Fruit fly (Drosophila melanogaster): Measurements from ENCODE around the gene TfIIEbeta.

Gene TfIIEbeta

DNA sequence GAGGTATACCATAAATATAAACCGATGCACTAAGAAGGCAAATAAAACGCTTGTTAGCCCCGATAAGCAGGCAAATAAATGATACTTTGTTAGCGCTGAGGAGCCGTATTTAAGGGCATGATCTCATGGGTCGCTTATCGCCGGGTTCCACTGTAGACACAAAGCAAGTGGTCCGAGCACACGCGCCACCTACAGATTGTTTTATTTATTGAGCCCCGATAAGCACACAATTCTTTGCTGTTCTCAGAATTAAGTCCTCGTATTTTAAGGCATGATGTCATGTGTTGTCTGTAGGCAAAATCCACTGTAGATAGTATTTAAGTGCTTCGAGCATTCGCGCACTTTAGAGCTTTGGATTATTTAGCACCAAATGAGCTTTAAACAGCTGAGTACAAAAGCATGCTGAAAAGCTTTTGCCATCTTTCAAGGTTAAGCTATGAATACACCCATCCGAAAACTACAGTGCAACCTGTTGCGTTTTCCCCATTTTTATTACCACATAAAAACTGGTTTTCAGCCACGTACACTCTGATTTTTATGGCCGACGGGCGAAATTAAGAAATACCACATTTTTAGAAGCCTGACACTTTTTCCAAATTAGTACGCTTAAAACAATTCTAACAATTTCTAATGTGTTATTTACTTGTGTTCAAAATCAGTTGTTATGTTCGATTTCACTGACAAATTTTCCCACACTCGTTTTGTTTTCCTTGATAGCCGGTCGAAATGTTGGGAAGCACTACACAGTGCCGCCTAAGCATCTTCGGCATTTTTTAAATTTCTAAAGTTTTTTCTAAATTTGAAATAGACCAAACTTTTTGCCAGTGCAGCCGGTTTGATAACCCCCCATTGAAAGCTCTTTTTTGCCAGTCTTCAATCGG, 47.2 kb upstream of the TfIIEbeta start, which contains the start of gene Sqor (continued):
- TF ChIP-seq fd64A (GFP tag; optimal IDR thresholded peaks at IDR 0.05), result no peak
- TF ChIP-seq chinmo (GFP tag; IDR thresholded peaks at IDR 0.05; ENCODE audit: partially characterized antibody), result peak; percentile 61; the same call in 2 of the 4 replicates
- peak; percentile 83 for TF ChIP-seq CG1233 (GFP tag; optimal IDR thresholded peaks at IDR 0.05)
- peak; percentile 52 for TF ChIP-seq NC2α (GFP tag; optimal IDR thresholded peaks at IDR 0.05)
- TF ChIP-seq Kr (GFP tag; optimal IDR thresholded peaks at IDR 0.05), result no peak
- TF ChIP-seq D19B (GFP tag; optimal IDR thresholded peaks at IDR 0.05), result peak; percentile 82
- TF ChIP-seq CG18262 (tag; optimal IDR thresholded peaks at IDR 0.05), result peak; percentile 80
- TF ChIP-seq CG1529 (GFP tag; optimal IDR thresholded peaks at IDR 0.05), result peak; percentile 69
- no peak for TF ChIP-seq vnd (GFP tag; IDR thresholded peaks at IDR 0.05; ENCODE audit: partially characterized antibody)
- peak; percentile 81 for TF ChIP-seq CG12219 (GFP tag; optimal IDR thresholded peaks at IDR 0.05)
- TF ChIP-seq Dip2 (GFP tag; IDR thresholded peaks at IDR 0.05), result peak; percentile 35; the same call in 1 of the 2 replicates
- TF ChIP-seq CG30403 (GFP tag; optimal IDR thresholded peaks at IDR 0.05), result peak; percentile 91
- TF ChIP-seq Abd-B (GFP tag; optimal IDR thresholded peaks at IDR 0.05), result peak; percentile 90
- TF ChIP-seq grau (tag; optimal IDR thresholded peaks at IDR 0.05), result peak; percentile 99
- peak; percentile 80 for TF ChIP-seq ci (GFP tag; IDR thresholded peaks at IDR 0.05)
- peak; percentile 53 for TF ChIP-seq CG17802 (tag; optimal IDR thresholded peaks at IDR 0.05)
- TF ChIP-seq crp (GFP tag; optimal IDR thresholded peaks at IDR 0.05), result peak in 1 of 2 experiments; percentile 80
- peak; percentile 87 for TF ChIP-seq Fer3 (tag; optimal IDR thresholded peaks at IDR 0.05)
- TF ChIP-seq MESR4 (GFP tag; optimal IDR thresholded peaks at IDR 0.05), result no peak
- TF ChIP-seq Scr (GFP tag; IDR thresholded peaks at IDR 0.05; ENCODE audit: partially characterized antibody), result peak; percentile 39; the same call in 1 of the 2 replicates
- TF ChIP-seq CG14965 (GFP tag; optimal IDR thresholded peaks at IDR 0.05; ENCODE audit: borderline replicate concordance), result peak; percentile 41
- peak; percentile 87 for TF ChIP-seq CG11456 (GFP tag; IDR thresholded peaks at IDR 0.05)
- TF ChIP-seq Gug (GFP tag; IDR thresholded peaks at IDR 0.05), result peak; percentile 73; the same call in 3 of the 4 replicates
- peak; percentile 91 for TF ChIP-seq CoRest (tag; optimal IDR thresholded peaks at IDR 0.05)
- peak; percentile 21 for TF ChIP-seq CG14710 (tag; optimal IDR thresholded peaks at IDR 0.05)
- peak; percentile 82 for TF ChIP-seq Atf-2 (GFP tag; optimal IDR thresholded peaks at IDR 0.05)
- peak; percentile 68 for TF ChIP-seq Nf-YB (GFP tag; optimal IDR thresholded peaks at IDR 0.05)
- peak; percentile 80 for TF ChIP-seq zf30C (GFP tag; optimal IDR thresholded peaks at IDR 0.05)
- peak; percentile 82 for TF ChIP-seq jumu (GFP tag; optimal IDR thresholded peaks at IDR 0.05)
- peak; percentile 88 for TF ChIP-seq sug (tag; optimal IDR thresholded peaks at IDR 0.05)
- TF ChIP-seq CG3163 (GFP tag; optimal IDR thresholded peaks at IDR 0.05), result peak; percentile 70
- TF ChIP-seq Hsf (GFP tag; optimal IDR thresholded peaks at IDR 0.05), result peak; percentile 89
- peak; percentile 58 for TF ChIP-seq wek (GFP tag; optimal IDR thresholded peaks at IDR 0.05)
- no peak for TF ChIP-seq pita (GFP tag; optimal IDR thresholded peaks at IDR 0.05)
- peak; percentile 40 for TF ChIP-seq MTF-1 (GFP tag; optimal IDR thresholded peaks at IDR 0.05; ENCODE audit: borderline replicate concordance)
- TF ChIP-seq stwl (tag; optimal IDR thresholded peaks at IDR 0.05), result peak; percentile 19
- peak; percentile 73 for TF ChIP-seq Camta (GFP tag; optimal IDR thresholded peaks at IDR 0.05)
- TF ChIP-seq CG31441 (GFP tag; IDR thresholded peaks at IDR 0.05), result peak; percentile 76
- peak; percentile 78 to 90 for TF ChIP-seq dpn (GFP tag; optimal IDR thresholded peaks at IDR 0.05)
- peak; percentile 60 for TF ChIP-seq repo (GFP tag; optimal IDR thresholded peaks at IDR 0.05)
- no peak for TF ChIP-seq CG15479 (GFP tag; optimal IDR thresholded peaks at IDR 0.05)
- TF ChIP-seq gsb-n (tag; optimal IDR thresholded peaks at IDR 0.05), result peak; percentile 25
- TF ChIP-seq Six4 (GFP tag; optimal IDR thresholded peaks at IDR 0.05), result peak; percentile 32
- TF ChIP-seq HLHmδ (GFP tag; optimal IDR thresholded peaks at IDR 0.05), result no peak
- TF ChIP-seq CG4707 (GFP tag; optimal IDR thresholded peaks at IDR 0.05), result peak; percentile 34
- peak; percentile 85 for TF ChIP-seq so (GFP tag; IDR thresholded peaks at IDR 0.05)
- no peak for TF ChIP-seq CG7271 (tag; optimal IDR thresholded peaks at IDR 0.05)
